Comparison of ENCODE assay signal across 2 worm cellular contexts in genomic region chrV:2672603-2673002, ce11.
TF ChIP-seq lines count a peak whose summit lies in the region.

Gene W02G9.3 (plus strand): TSS chrV:2672986.

TF ChIP-seq in whole organism, L1 larva, 84 proteins besides CTCF, POLR2A, EP300 and RAD21 (continued from another document):
- TF ChIP-seq efl-1 (optimal IDR thresholded peaks at IDR 0.05; lab: Kevin White, UChicago): peak; percentile 86 to 94
- peak; percentile 90 to 99 for TF ChIP-seq efl-1 (GFP tag; optimal IDR thresholded peaks at IDR 0.05 in 1 of 2; lab: Kevin White, UChicago)
- TF ChIP-seq nhr-84 (tag; optimal IDR thresholded peaks at IDR 0.05; lab: Kevin White, UChicago): no peak
- no peak for TF ChIP-seq tlp-1 (tag; optimal IDR thresholded peaks at IDR 0.05; lab: Kevin White, UChicago)
- no peak for TF ChIP-seq mab-9 (GFP tag; IDR thresholded peaks at IDR 0.05; lab: Robert Waterston, UW)
- TF ChIP-seq nhr-77 (tag; optimal IDR thresholded peaks at IDR 0.05; lab: Kevin White, UChicago): peak; percentile 69
- TF ChIP-seq Y116A8C.19 (tag; optimal IDR thresholded peaks at IDR 0.05; lab: Kevin White, UChicago; ENCODE audit: borderline replicate concordance): no peak
- no peak for TF ChIP-seq hlh-4 (tag; optimal IDR thresholded peaks at IDR 0.05; lab: Kevin White, UChicago)
- TF ChIP-seq snpc-4 (tag; optimal IDR thresholded peaks at IDR 0.05; lab: Kevin White, UChicago): peak; percentile 17
- TF ChIP-seq lsy-2 (tag; optimal IDR thresholded peaks at IDR 0.05; lab: Kevin White, UChicago): peak; percentile 87 to 91
- TF ChIP-seq sup-37 (GFP tag; optimal IDR thresholded peaks at IDR 0.05; lab: Kevin White, UChicago): no peak
- TF ChIP-seq lir-3 (tag; optimal IDR thresholded peaks at IDR 0.05; lab: Kevin White, UChicago; ENCODE audit: poor library complexity): no peak
- TF ChIP-seq egl-27 (tag; optimal IDR thresholded peaks at IDR 0.05; lab: Kevin White, UChicago): no peak
- TF ChIP-seq C04F5.9 (tag; optimal IDR thresholded peaks at IDR 0.05; lab: Kevin White, UChicago): no peak
- peak; percentile 66 for TF ChIP-seq unc-86 (tag; optimal IDR thresholded peaks at IDR 0.05; lab: Kevin White, UChicago)
- peak; percentile 45 for TF ChIP-seq F16B12.6 (tag; optimal IDR thresholded peaks at IDR 0.05; lab: Kevin White, UChicago)
- TF ChIP-seq nhr-11 (tag; optimal IDR thresholded peaks at IDR 0.05; lab: Kevin White, UChicago): peak; percentile 82
- TF ChIP-seq sox-4 (tag; optimal IDR thresholded peaks at IDR 0.05; lab: Kevin White, UChicago): peak; percentile 56
- TF ChIP-seq unc-62 (GFP tag; optimal IDR thresholded peaks at IDR 0.05; lab: Kevin White, UChicago): no peak
- TF ChIP-seq elt-2 (tag; optimal IDR thresholded peaks at IDR 0.05; lab: Kevin White, UChicago): peak; percentile 18
- peak; percentile 70 for TF ChIP-seq isw-1 (GFP tag; IDR thresholded peaks at IDR 0.05; lab: Robert Waterston, UW)
- TF ChIP-seq pag-3 (tag; optimal IDR thresholded peaks at IDR 0.05; lab: Kevin White, UChicago; ENCODE audit: borderline replicate concordance, insufficient read depth): no peak
- peak; percentile 89 for TF ChIP-seq snu-23 (GFP tag; optimal IDR thresholded peaks at IDR 0.05; lab: Kevin White, UChicago)
TF ChIP-seq in whole organism, L1 larva: peak in this region for 52.

TF ChIP-seq in whole organism, young adult, 124 proteins besides CTCF, POLR2A, EP300 and RAD21 (continued from another document):
- no peak for TF ChIP-seq cebp-1 (GFP tag; IDR thresholded peaks at IDR 0.05; lab: Robert Waterston, UW)
- peak; percentile 41 for TF ChIP-seq cebp-1 (tag; optimal IDR thresholded peaks at IDR 0.05; lab: Kevin White, UChicago)
- TF ChIP-seq aptf-3 (GFP tag; IDR thresholded peaks at IDR 0.05; lab: Robert Waterston, UW): no peak
- TF ChIP-seq pha-4 (tag; optimal IDR thresholded peaks at IDR 0.05; lab: Kevin White, UChicago): no peak
- TF ChIP-seq T26A5.8 (tag; optimal IDR thresholded peaks at IDR 0.05; lab: Kevin White, UChicago): no peak
